Worm (Caenorhabditis elegans): ENCODE measurements around the gene cah-3.

cah-3 gene

DNA sequence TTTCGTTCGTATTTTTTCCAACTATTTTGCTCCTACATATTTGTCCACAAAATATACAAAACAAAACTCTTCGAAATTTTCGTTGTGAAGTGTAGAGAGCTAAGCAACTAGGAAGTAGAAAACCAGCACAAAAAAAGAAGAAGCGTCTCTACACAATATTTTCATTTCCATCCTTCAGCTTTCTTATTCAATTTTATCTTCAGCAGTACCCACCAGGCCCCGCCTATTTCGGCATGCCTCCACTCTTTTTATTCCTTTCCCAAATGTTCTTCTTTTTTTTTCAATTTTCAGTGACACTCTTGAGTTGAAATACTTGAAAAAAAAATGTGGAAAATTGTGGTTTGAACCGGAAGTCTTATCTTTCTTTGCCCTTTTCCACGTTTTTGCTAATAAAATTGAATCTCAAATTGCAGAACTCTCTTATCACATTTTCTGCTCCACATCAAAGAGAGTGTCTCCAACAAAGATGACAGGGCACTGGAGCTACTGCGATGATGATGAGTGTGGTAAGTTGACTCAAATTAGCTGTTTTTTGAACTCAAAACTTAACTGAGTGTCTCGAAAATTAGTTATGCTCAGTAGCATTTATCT is at the start of gene cah-3:
TSS of gene cah-3 (plus strand) at position 414 of the 591 bp plus-strand sequence.
- TF ChIP-seq fkh-10 (GFP tag; optimal IDR thresholded peaks at IDR 0.05) (peak; percentile 61), ZK546.5 (tag; optimal IDR thresholded peaks at IDR 0.05) (no peak), elt-2 (tag; optimal IDR thresholded peaks at IDR 0.05) (peak; percentile 72), aly-2 (tag; optimal IDR thresholded peaks at IDR 0.05) (no peak), ztf-4 (tag; optimal IDR thresholded peaks at IDR 0.05) (no peak), pqm-1 (tag; optimal IDR thresholded peaks at IDR 0.05) (peak; percentile 16)

DNA sequence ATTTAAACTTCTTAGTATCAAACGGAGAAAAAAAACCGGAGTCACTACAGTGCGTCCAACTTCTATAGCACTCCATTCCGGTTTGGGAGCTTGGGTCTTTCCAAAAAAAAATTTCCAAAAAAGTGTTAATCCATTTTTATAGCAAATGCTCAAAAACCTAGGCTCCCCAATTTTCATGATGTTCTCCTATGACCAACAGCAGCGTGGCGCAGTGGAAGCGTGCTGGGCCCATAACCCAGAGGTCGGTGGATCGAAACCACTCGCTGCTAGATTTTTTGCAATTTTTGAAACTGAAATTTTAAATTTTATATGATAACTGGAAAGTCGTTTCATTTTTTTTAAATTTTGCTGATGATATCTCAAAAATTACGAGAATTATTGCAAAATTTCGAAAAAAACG is 46.3 kb upstream of the cah-3 start:
- no peak for TF ChIP-seq nhr-77 (tag; optimal IDR thresholded peaks at IDR 0.05)
- TF ChIP-seq fkh-10 (GFP tag; optimal IDR thresholded peaks at IDR 0.05), result no peak
- no peak for TF ChIP-seq egl-27 (tag; optimal IDR thresholded peaks at IDR 0.05)
- TF ChIP-seq nhr-28 (tag; optimal IDR thresholded peaks at IDR 0.05), result no peak
- TF ChIP-seq nfya-1 (tag; optimal IDR thresholded peaks at IDR 0.05; ENCODE audit: insufficient read depth), result no peak
- TF ChIP-seq eor-1 (tag; optimal IDR thresholded peaks at IDR 0.05), result no peak
- TF ChIP-seq nhr-23 (tag; optimal IDR thresholded peaks at IDR 0.05), result no peak
- no peak for TF ChIP-seq mml-1 (tag; optimal IDR thresholded peaks at IDR 0.05)
- no peak for TF ChIP-seq fkh-2 (tag; optimal IDR thresholded peaks at IDR 0.05)
- TF ChIP-seq ztf-11 (tag; optimal IDR thresholded peaks at IDR 0.05), result no peak
- TF ChIP-seq nhr-11 (tag; optimal IDR thresholded peaks at IDR 0.05), result no peak
- no peak for TF ChIP-seq hmg-11 (tag; optimal IDR thresholded peaks at IDR 0.05)
- TF ChIP-seq lsy-12 (tag; optimal IDR thresholded peaks at IDR 0.05), result no peak
- no peak for TF ChIP-seq mdl-1 (tag; optimal IDR thresholded peaks at IDR 0.05)
- TF ChIP-seq ZK546.5 (tag; optimal IDR thresholded peaks at IDR 0.05), result no peak

ce11 chrX:16443657-16444056 is 43.6 kb upstream of the cah-3 start:
- no peak for TF ChIP-seq eor-1 (tag; optimal IDR thresholded peaks at IDR 0.05)

ce11 chrX:16445793-16446248 is 41.5 kb upstream of the cah-3 start, which contains the start of gene twf-2:
Gene twf-2 (plus strand): TSS chrX:16446197.
- TF ChIP-seq elt-1 (tag; optimal IDR thresholded peaks at IDR 0.05) (peak; percentile 39), ztf-11 (tag; optimal IDR thresholded peaks at IDR 0.05) (no peak), nhr-76 (tag; optimal IDR thresholded peaks at IDR 0.05) (no peak), lin-15B (tag; optimal IDR thresholded peaks at IDR 0.05) (peak; percentile 47), ceh-9 (tag; optimal IDR thresholded peaks at IDR 0.05) (no peak), ama-1 (optimal IDR thresholded peaks at IDR 0.05) (peak; percentile 6), skn-1 (tag; optimal IDR thresholded peaks at IDR 0.05) (no peak), unc-62 (GFP tag; optimal IDR thresholded peaks at IDR 0.05) (peak; percentile 63), mdl-1 (tag; optimal IDR thresholded peaks at IDR 0.05) (peak; percentile 40), nfya-1 (tag; optimal IDR thresholded peaks at IDR 0.05; ENCODE audit: insufficient read depth) (peak; percentile 80), snpc-4 (tag; optimal IDR thresholded peaks at IDR 0.05) (peak; percentile 66), lin-39 (tag; optimal IDR thresholded peaks at IDR 0.05) (peak; percentile 79), fos-1 (tag; optimal IDR thresholded peaks at IDR 0.05) (no peak), ceh-28 (tag; optimal IDR thresholded peaks at IDR 0.05) (no peak), aly-2 (tag; optimal IDR thresholded peaks at IDR 0.05) (no peak), nhr-23 (tag; optimal IDR thresholded peaks at IDR 0.05) (peak; percentile 56), jun-1 (tag; optimal IDR thresholded peaks at IDR 0.05) (peak; percentile 9), egl-5 (tag; optimal IDR thresholded peaks at IDR 0.05) (peak; percentile 88), ztf-4 (tag; optimal IDR thresholded peaks at IDR 0.05) (peak; percentile 8), elt-2 (tag; optimal IDR thresholded peaks at IDR 0.05) (peak; percentile 61), lsy-12 (tag; optimal IDR thresholded peaks at IDR 0.05) (peak; percentile 70), hmg-11 (tag; optimal IDR thresholded peaks at IDR 0.05) (peak; percentile 90), pqm-1 (tag; optimal IDR thresholded peaks at IDR 0.05) (peak; percentile 48), nhr-25 (tag; optimal IDR thresholded peaks at IDR 0.05) (peak; percentile 35), pha-4 (tag; optimal IDR thresholded peaks at IDR 0.05) (peak; percentile 87), tbx-2 (tag; optimal IDR thresholded peaks at IDR 0.05) (peak; percentile 40)

ce11 chrX:16447116-16447515 is 40.2 kb upstream of the cah-3 start:
- TF ChIP-seq nhr-237 (tag; optimal IDR thresholded peaks at IDR 0.05) (no peak), R02D3.7 (tag; optimal IDR thresholded peaks at IDR 0.05) (no peak), egl-27 (tag; optimal IDR thresholded peaks at IDR 0.05) (no peak), nhr-25 (tag; optimal IDR thresholded peaks at IDR 0.05) (peak; percentile 23), aly-2 (tag; optimal IDR thresholded peaks at IDR 0.05) (no peak), fos-1 (tag; optimal IDR thresholded peaks at IDR 0.05) (no peak), pha-4 (tag; optimal IDR thresholded peaks at IDR 0.05) (peak; percentile 10), hmg-11 (tag; optimal IDR thresholded peaks at IDR 0.05) (no peak), ztf-4 (tag; optimal IDR thresholded peaks at IDR 0.05) (no peak)

Measured in whole organism, L3 larva.